Worm (Caenorhabditis elegans): ENCODE measurements around the gene nhr-261.

The nhr-261 gene

ce11 chrII:3864652-3865051 lies at the start of gene nhr-261:
Gene nhr-261 (minus strand): TSS chrII:3864752.
- no peak for TF ChIP-seq unc-62 (GFP tag; optimal IDR thresholded peaks at IDR 0.05)
- TF ChIP-seq unc-39 (tag; optimal IDR thresholded peaks at IDR 0.05), result no peak
- no peak for TF ChIP-seq bed-3 (GFP tag; optimal IDR thresholded peaks at IDR 0.05)
- no peak for TF ChIP-seq nhr-12 (tag; optimal IDR thresholded peaks at IDR 0.05)
- TF ChIP-seq ceh-39 (tag; optimal IDR thresholded peaks at IDR 0.05), result no peak
- TF ChIP-seq mls-2 (tag; optimal IDR thresholded peaks at IDR 0.05), result no peak
- TF ChIP-seq lin-32 (GFP tag; optimal IDR thresholded peaks at IDR 0.05), result no peak
- no peak for TF ChIP-seq pha-4 (tag; optimal IDR thresholded peaks at IDR 0.05)
- no peak for TF ChIP-seq drap-1 (GFP tag; optimal IDR thresholded peaks at IDR 0.05)
- TF ChIP-seq flh-1 (GFP tag; optimal IDR thresholded peaks at IDR 0.05), result no peak
- TF ChIP-seq hlh-1 (tag; optimal IDR thresholded peaks at IDR 0.05), result no peak
- TF ChIP-seq M03D4.4 (tag; optimal IDR thresholded peaks at IDR 0.05), result no peak
- TF ChIP-seq nhr-76 (tag; optimal IDR thresholded peaks at IDR 0.05), result no peak
- no peak for TF ChIP-seq blmp-1 (tag; optimal IDR thresholded peaks at IDR 0.05)
- no peak for TF ChIP-seq lin-13 (tag; optimal IDR thresholded peaks at IDR 0.05)

ce11 chrII:3913673-3914072 lies 49.1 kb upstream of the nhr-261 start:
- TF ChIP-seq mls-2 (tag; optimal IDR thresholded peaks at IDR 0.05) (no peak), elt-3 (tag; optimal IDR thresholded peaks at IDR 0.05) (no peak), ham-2 (GFP tag; optimal IDR thresholded peaks at IDR 0.05) (no peak), tbx-8 (GFP tag; optimal IDR thresholded peaks at IDR 0.05) (no peak), nhr-76 (tag; optimal IDR thresholded peaks at IDR 0.05) (no peak), ztf-11 (tag; optimal IDR thresholded peaks at IDR 0.05) (no peak), unc-39 (tag; optimal IDR thresholded peaks at IDR 0.05) (no peak), drap-1 (GFP tag; optimal IDR thresholded peaks at IDR 0.05) (no peak), unc-62 (GFP tag; optimal IDR thresholded peaks at IDR 0.05) (no peak)

- TF ChIP-seq ces-1 (GFP tag; optimal IDR thresholded peaks at IDR 0.05), result no peak
- TF ChIP-seq cnd-1 (tag; optimal IDR thresholded peaks at IDR 0.05), result no peak
- no peak for TF ChIP-seq ceh-39 (tag; optimal IDR thresholded peaks at IDR 0.05)
- no peak for TF ChIP-seq nhr-237 (tag; optimal IDR thresholded peaks at IDR 0.05)
Measured at ce11 chrII:3911716-3912115, 47.2 kb upstream of the nhr-261 start, which contains the start of gene F53C3.1. Gene F53C3.1 (plus strand): TSS chrII:3912016.

- no peak for TF ChIP-seq nhr-12 (tag; optimal IDR thresholded peaks at IDR 0.05)
- no peak for TF ChIP-seq nhr-76 (tag; optimal IDR thresholded peaks at IDR 0.05)
- no peak for TF ChIP-seq tbx-8 (GFP tag; optimal IDR thresholded peaks at IDR 0.05)
- no peak for TF ChIP-seq bed-3 (GFP tag; optimal IDR thresholded peaks at IDR 0.05)
- no peak for TF ChIP-seq blmp-1 (tag; optimal IDR thresholded peaks at IDR 0.05)
- no peak for TF ChIP-seq nhr-237 (tag; optimal IDR thresholded peaks at IDR 0.05)
- TF ChIP-seq unc-120 (tag; optimal IDR thresholded peaks at IDR 0.05; ENCODE audit: poor library complexity, severe bottlenecking), result no peak
- no peak for TF ChIP-seq ceh-83 (GFP tag; optimal IDR thresholded peaks at IDR 0.05)
- no peak for TF ChIP-seq lin-32 (GFP tag; optimal IDR thresholded peaks at IDR 0.05)
Measured at ce11 chrII:3911284-3911683, 46.7 kb upstream of the nhr-261 start.

ce11 chrII:3910737-3911136 lies 46.2 kb upstream of the nhr-261 start, which contains the start of gene bcmo-2:
Gene bcmo-2 (minus strand): TSS chrII:3910837.
- TF ChIP-seq lin-13 (tag; optimal IDR thresholded peaks at IDR 0.05) (no peak), mab-5 (tag; optimal IDR thresholded peaks at IDR 0.05) (no peak), M03D4.4 (tag; optimal IDR thresholded peaks at IDR 0.05) (no peak), tbx-8 (GFP tag; optimal IDR thresholded peaks at IDR 0.05) (no peak), sptf-1 (tag; optimal IDR thresholded peaks at IDR 0.05) (no peak), nhr-237 (tag; optimal IDR thresholded peaks at IDR 0.05) (no peak), ces-1 (GFP tag; optimal IDR thresholded peaks at IDR 0.05) (no peak), lsy-2 (tag; optimal IDR thresholded peaks at IDR 0.05) (no peak), ceh-43 (GFP tag; optimal IDR thresholded peaks at IDR 0.05) (no peak), sem-2 (GFP tag; optimal IDR thresholded peaks at IDR 0.05) (no peak), nhr-2 (tag; optimal IDR thresholded peaks at IDR 0.05) (no peak), cnd-1 (tag; optimal IDR thresholded peaks at IDR 0.05) (no peak), ceh-83 (GFP tag; optimal IDR thresholded peaks at IDR 0.05) (no peak), ceh-39 (tag; optimal IDR thresholded peaks at IDR 0.05) (no peak), lin-32 (GFP tag; optimal IDR thresholded peaks at IDR 0.05) (no peak), elt-3 (tag; optimal IDR thresholded peaks at IDR 0.05) (no peak)

- TF ChIP-seq unc-62 (GFP tag; optimal IDR thresholded peaks at IDR 0.05) (no peak), ceh-43 (GFP tag; optimal IDR thresholded peaks at IDR 0.05) (no peak), tbx-8 (GFP tag; optimal IDR thresholded peaks at IDR 0.05) (no peak), mls-2 (tag; optimal IDR thresholded peaks at IDR 0.05) (no peak), flh-1 (GFP tag; optimal IDR thresholded peaks at IDR 0.05) (no peak), nhr-237 (tag; optimal IDR thresholded peaks at IDR 0.05) (no peak), ham-2 (GFP tag; optimal IDR thresholded peaks at IDR 0.05) (no peak), snpc-4 (tag; optimal IDR thresholded peaks at IDR 0.05) (no peak), lsy-2 (tag; optimal IDR thresholded peaks at IDR 0.05) (no peak), ceh-83 (GFP tag; optimal IDR thresholded peaks at IDR 0.05) (no peak), sptf-1 (tag; optimal IDR thresholded peaks at IDR 0.05) (no peak)
Measured at ce11 chrII:3909301-3909700, 44.7 kb upstream of the nhr-261 start.

All from whole organism, mixed stage, embryonic.